Worm (Caenorhabditis elegans) whole organism, L4 larva: ENCODE measurements around the gene C33F10.11.

ENCODE experiments used
- D1046.2 ChIP-seq: fragments of 200-800 bp; sonication (Bioruptor generic); IDR thresholded peaks from 2 replicates; pipeline ENCODE4 v1.3.6; 2022; ENCODE audit warnings: missing genetic modification characterization, missing compliant biosample characterization
- F10B5.3 ChIP-seq: sonication (generic microtip); optimal IDR thresholded peaks from 2 replicates; lab custom pipeline; 2016; ENCODE audit warnings: mild to moderate bottlenecking, missing genetic modification characterization, missing compliant biosample characterization
- F37D6.2 ChIP-seq: sonication (generic microtip); optimal IDR thresholded peaks from 2 replicates; lab custom pipeline; 2016; ENCODE audit warnings: mild to moderate bottlenecking, missing genetic modification characterization, missing compliant biosample characterization
- Y105C5A.15 ChIP-seq: fragments of 200-800 bp; sonication (Bioruptor generic); IDR thresholded peaks from 2 replicates; pipeline ENCODE4 v1.3.6; 2022; ENCODE audit warnings: missing genetic modification characterization, missing compliant biosample characterization
- Y5F2A.4 ChIP-seq: fragments of 200-800 bp; sonication (Bioruptor generic); optimal IDR thresholded peaks from 2 replicates; lab custom pipeline; 2018; ENCODE audit warnings: mild to moderate bottlenecking, missing genetic modification characterization, missing compliant biosample characterization
- ZK546.5 ChIP-seq, 2 experiments: sonication (generic microtip); optimal IDR thresholded peaks; 2 replicates each; lab custom pipeline; 2017; ENCODE audit warnings: missing biosample characterization in 2 of 2, missing genetic modification characterization in 2 of 2
- aha-1 ChIP-seq: fragments of 150-350 bp; peaks from one replicate; lab custom pipeline; 2014; ENCODE audit warnings: missing biosample characterization, missing genetic modification characterization
- ama-1 ChIP-seq: fragments of 150-350 bp; optimal IDR thresholded peaks from 2 replicates; lab custom pipeline; 2014; ENCODE audit warnings: inconsistent platforms, mixed read lengths
- arid-1 ChIP-seq: fragments of 200-800 bp; sonication (Bioruptor generic); conservative IDR thresholded peaks from 2 replicates; pipeline ENCODE4 v1.3.6; 2022; ENCODE audit warnings: missing genetic modification reagents, missing genetic modification characterization, missing compliant biosample characterization
- attf-4 ChIP-seq: sonication (generic microtip); optimal IDR thresholded peaks from 3 replicates; lab custom pipeline; 2017; ENCODE audit warnings: missing biosample characterization, missing genetic modification characterization
- ceh-44 ChIP-seq: fragments of 200-800 bp; sonication (Bioruptor generic); IDR thresholded peaks from 2 replicates; pipeline ENCODE4 v1.3.6; 2022; ENCODE audit warnings: missing genetic modification reagents, missing genetic modification characterization, missing compliant biosample characterization
- ceh-82 ChIP-seq: sonication (generic microtip); optimal IDR thresholded peaks from 2 replicates; lab custom pipeline; 2017; ENCODE audit warnings: missing biosample characterization, missing genetic modification characterization
- ces-1 ChIP-seq: fragments of 150-350 bp; sonication (generic microtip); optimal IDR thresholded peaks from 4 replicates; lab custom pipeline; 2014; ENCODE audit warnings: missing biosample characterization, missing genetic modification reagents, missing genetic modification characterization
- ctbp-1 ChIP-seq: fragments of 200-800 bp; sonication (Bioruptor generic); IDR thresholded peaks from 2 replicates; pipeline ENCODE4 v1.3.6; 2022; ENCODE audit warnings: missing genetic modification reagents, missing genetic modification characterization, missing compliant biosample characterization
- daf-12 ChIP-seq: fragments of 150-350 bp; optimal IDR thresholded peaks from 2 replicates; lab custom pipeline; 2014; ENCODE audit warnings: missing biosample characterization, missing genetic modification reagents, missing genetic modification characterization
- daf-16 ChIP-seq, 3 experiments: sonication (generic microtip); optimal IDR thresholded peaks; 2 replicates each; lab custom pipeline; 2016 to 2017; ENCODE audit warnings: missing genetic modification characterization in 3 of 3, missing genetic modification reagents in 3 of 3, mild to moderate bottlenecking in 2 of 3, missing compliant biosample characterization in 2 of 3, missing biosample characterization in 1 of 3, moderate library complexity in 1 of 3
- daf-19 ChIP-seq: fragments of 200-800 bp; sonication (Bioruptor generic); conservative IDR thresholded peaks from 2 replicates; pipeline ENCODE4 v1.3.6; 2022; ENCODE audit warnings: missing genetic modification characterization, missing compliant biosample characterization
- daf-8 ChIP-seq: fragments of 200-800 bp; sonication (Bioruptor generic); IDR thresholded peaks from 2 replicates; pipeline ENCODE4 v1.3.6; 2022; ENCODE audit warnings: missing genetic modification characterization, missing compliant biosample characterization
- dmd-6 ChIP-seq: fragments of 200-800 bp; sonication (Bioruptor generic); IDR thresholded peaks from 2 replicates; pipeline ENCODE4 v1.3.6; 2022; ENCODE audit warnings: missing genetic modification reagents, missing genetic modification characterization, missing compliant biosample characterization
- egl-27 ChIP-seq: sonication (generic microtip); optimal IDR thresholded peaks from 3 replicates; lab custom pipeline; 2017; ENCODE audit warnings: missing biosample characterization, missing genetic modification reagents, missing genetic modification characterization
- egl-43 ChIP-seq: fragments of 200-800 bp; sonication (Bioruptor generic); IDR thresholded peaks from 2 replicates; pipeline ENCODE4 v1.3.6; 2022; ENCODE audit warnings: missing genetic modification reagents, missing genetic modification characterization, missing compliant biosample characterization
- hif-1 ChIP-seq, 2 experiments: sonication (generic microtip); optimal IDR thresholded peaks; 2 replicates each; lab custom pipeline; 2016 to 2017; ENCODE audit warnings: missing compliant biosample characterization in 2 of 2, missing genetic modification characterization in 2 of 2, missing genetic modification reagents in 2 of 2, missing genotype in 2 of 2, mild to moderate bottlenecking in 1 of 2
- hmg-1.1 ChIP-seq: fragments of 200-800 bp; sonication (Bioruptor generic); IDR thresholded peaks from 2 replicates; pipeline ENCODE4 v1.3.6; 2022; ENCODE audit warnings: missing genetic modification reagents, missing genetic modification characterization, missing compliant biosample characterization
- jun-1 ChIP-seq: fragments of 150-350 bp; optimal IDR thresholded peaks from 2 replicates; lab custom pipeline; 2014; ENCODE audit warnings: missing biosample characterization, missing genetic modification reagents, missing genetic modification characterization
- lin-15B ChIP-seq: fragments of 150-350 bp; sonication (generic microtip); optimal IDR thresholded peaks from 3 replicates; lab custom pipeline; 2014; ENCODE audit warnings: missing biosample characterization, missing genetic modification characterization
- lin-29 ChIP-seq: fragments of 200-800 bp; sonication (Bioruptor generic); IDR thresholded peaks from 2 replicates; pipeline ENCODE4 v1.3.6; 2022; ENCODE audit warnings: missing genetic modification reagents, missing genetic modification characterization, missing compliant biosample characterization
- lin-38 ChIP-seq: fragments of 200-800 bp; sonication (Bioruptor generic); IDR thresholded peaks from 2 replicates; pipeline ENCODE4 v1.3.6; 2022; ENCODE audit warnings: missing genetic modification reagents, missing genetic modification characterization, missing compliant biosample characterization
- lir-3 ChIP-seq: sonication (generic microtip); optimal IDR thresholded peaks from 2 replicates; lab custom pipeline; 2016; ENCODE audit warnings: mild to moderate bottlenecking, missing genetic modification characterization, missing compliant biosample characterization
- madf-9 ChIP-seq: fragments of 200-800 bp; sonication (Bioruptor generic); conservative IDR thresholded peaks from 2 replicates; pipeline ENCODE4 v1.3.6; 2022; ENCODE audit warnings: missing genetic modification reagents, missing genetic modification characterization, missing compliant biosample characterization
- mxl-2 ChIP-seq: fragments of 200-800 bp; sonication (Bioruptor generic); conservative IDR thresholded peaks from 2 replicates; pipeline ENCODE4 v1.3.6; 2022; ENCODE audit warnings: missing genetic modification reagents, missing genetic modification characterization, missing compliant biosample characterization
- mxl-3 ChIP-seq: fragments of 200-800 bp; sonication (Bioruptor generic); optimal IDR thresholded peaks from 2 replicates; lab custom pipeline; 2018; ENCODE audit warnings: mild to moderate bottlenecking, missing genetic modification characterization, missing compliant biosample characterization
- nhr-10 ChIP-seq: fragments of 150-350 bp; optimal IDR thresholded peaks from 2 replicates; lab custom pipeline; 2014; ENCODE audit warnings: missing biosample characterization, missing genetic modification characterization
- nhr-102 ChIP-seq: sonication (generic microtip); optimal IDR thresholded peaks from 2 replicates; lab custom pipeline; 2016; ENCODE audit warnings: mild to moderate bottlenecking, missing genetic modification characterization, moderate library complexity, missing compliant biosample characterization
- nhr-11 ChIP-seq: fragments of 150-350 bp; optimal IDR thresholded peaks from 2 replicates; lab custom pipeline; 2014; ENCODE audit warnings: missing biosample characterization, missing genetic modification characterization
- nhr-25 ChIP-seq: sonication (generic microtip); optimal IDR thresholded peaks from 2 replicates; lab custom pipeline; 2017; ENCODE audit warnings: missing genetic modification characterization, mild to moderate bottlenecking, missing compliant biosample characterization, antibody characterized with exemption, moderate library complexity, borderline replicate concordance; ENCODE audit not compliant: insufficient read depth
- nhr-28 ChIP-seq: fragments of 150-350 bp; optimal IDR thresholded peaks from 2 replicates; lab custom pipeline; 2014; ENCODE audit warnings: missing biosample characterization, missing genetic modification characterization
- pha-4 ChIP-seq, 2 experiments: fragments of 150-350 bp in 1 of 2; fragments of 200-800 bp in 1 of 2; sonication (Bioruptor generic) in 1 of 2; IDR thresholded peaks in 1 of 2; optimal IDR thresholded peaks in 1 of 2; 2 replicates each; pipeline versions ENCODE4 v1.3.6 to Lab custom; 2014 to 2022; ENCODE audit warnings: missing genetic modification characterization in 2 of 2, missing genetic modification reagents in 2 of 2, missing biosample characterization in 1 of 2, missing compliant biosample characterization in 1 of 2
- php-3 ChIP-seq: fragments of 200-800 bp; sonication (Bioruptor generic); IDR thresholded peaks from 2 replicates; pipeline ENCODE4 v1.3.6; 2022; ENCODE audit warnings: missing genetic modification reagents, missing genetic modification characterization, missing compliant biosample characterization
- saeg-2 ChIP-seq: fragments of 200-800 bp; sonication (Bioruptor generic); IDR thresholded peaks from 2 replicates; pipeline ENCODE4 v1.3.6; 2022; ENCODE audit warnings: missing genetic modification reagents, missing genetic modification characterization, missing compliant biosample characterization
- tag-97 ChIP-seq: fragments of 200-800 bp; sonication (Bioruptor generic); IDR thresholded peaks from 2 replicates; pipeline ENCODE4 v1.3.6; 2022; ENCODE audit warnings: missing genetic modification characterization, missing compliant biosample characterization
- unc-130 ChIP-seq: sonication (generic microtip); optimal IDR thresholded peaks from 2 replicates; lab custom pipeline; 2016; ENCODE audit warnings: missing genetic modification reagents, missing genetic modification characterization, missing compliant biosample characterization
- unc-62 ChIP-seq, 3 experiments: fragments of 150-350 bp in 1 of 3; sonication (generic microtip); optimal IDR thresholded peaks in 2 of 3; peaks in 1 of 3; 1 replicate in 1 of 3; 2 replicates in 2 of 3; lab custom pipeline; 2014 to 2017; ENCODE audit warnings: missing biosample characterization in 3 of 3, missing genetic modification characterization in 3 of 3, missing genetic modification reagents in 3 of 3, missing genotype in 1 of 3
- zfp-2 ChIP-seq: sonication (generic microtip); optimal IDR thresholded peaks from 2 replicates; lab custom pipeline; 2016; ENCODE audit warnings: mild to moderate bottlenecking, missing genetic modification characterization, missing compliant biosample characterization
- zfp-3 ChIP-seq: fragments of 200-800 bp; sonication (Bioruptor generic); conservative IDR thresholded peaks from 2 replicates; pipeline ENCODE4 v1.3.6; 2022; ENCODE audit warnings: missing genetic modification reagents, missing genetic modification characterization, missing compliant biosample characterization
- zip-2 ChIP-seq: fragments of 150-350 bp; optimal IDR thresholded peaks from 2 replicates; lab custom pipeline; 2014; ENCODE audit warnings: missing biosample characterization, missing genetic modification characterization
- ztf-7 ChIP-seq: fragments of 150-350 bp; optimal IDR thresholded peaks from 2 replicates; lab custom pipeline; 2014; ENCODE audit warnings: missing biosample characterization, missing genetic modification characterization

Gene C33F10.11

ce11 chrII:4855489-4855888 is 20.8 kb upstream of the C33F10.11 start (continued):
- TF ChIP-seq egl-27 (tag; lab: Kevin White, UChicago) (no peak), aha-1 (tag; lab: Kevin White, UChicago) (peak; percentile 90)

ce11 chrII:4854761-4855160 is 20.1 kb upstream of the C33F10.11 start:
- no peak for TF ChIP-seq daf-12
- peak in 1 of 2 experiments; percentile 60 for TF ChIP-seq unc-62 (GFP tag; optimal IDR thresholded peaks at IDR 0.05 in 1 of 2; lab: Kevin White, UChicago)
- TF ChIP-seq unc-62 (tag; optimal IDR thresholded peaks at IDR 0.05; lab: Kevin White, UChicago), result no peak
- no peak for TF ChIP-seq daf-16 (GFP tag; optimal IDR thresholded peaks at IDR 0.05; lab: Kevin White, UChicago)
- TF ChIP-seq daf-16 (tag; optimal IDR thresholded peaks at IDR 0.05; lab: Kevin White, UChicago), result peak; percentile 11
- TF ChIP-seq lir-3 (tag; lab: Kevin White, UChicago), result no peak
- no peak for TF ChIP-seq php-3
- no peak for TF ChIP-seq ctbp-1 (GFP tag; lab: Robert Waterston, UW)
- TF ChIP-seq Y5F2A.4 (GFP tag; lab: Kevin White, UChicago), result no peak
- TF ChIP-seq nhr-28, result peak; percentile 18
- no peak for TF ChIP-seq daf-19 (GFP tag; lab: Robert Waterston, UW)
- TF ChIP-seq unc-130 (GFP tag; lab: Kevin White, UChicago), result no peak

ce11 chrII:4851594-4852106 is 17.0 kb upstream of the C33F10.11 start, which contains the start of gene dnj-9:
Gene dnj-9, plus strand, starts transcription at chrII:4852056.
- peak; percentile 89 for TF ChIP-seq pha-4 (GFP tag; IDR thresholded peaks at IDR 0.05; lab: Robert Waterston, UW)
- peak; percentile 94 for TF ChIP-seq pha-4 (tag; optimal IDR thresholded peaks at IDR 0.05; lab: Kevin White, UChicago)
- TF ChIP-seq zfp-3 (GFP tag; lab: Robert Waterston, UW), result peak; percentile 94
- TF ChIP-seq lin-29 (GFP tag; lab: Robert Waterston, UW), result peak; percentile 87
- no peak for TF ChIP-seq ZK546.5 (tag; optimal IDR thresholded peaks at IDR 0.05; lab: Kevin White, UChicago)
- no peak for TF ChIP-seq attf-4 (tag; lab: Kevin White, UChicago)
- TF ChIP-seq lin-15B, result peak; percentile 50
- TF ChIP-seq F10B5.3 (tag; lab: Kevin White, UChicago), result peak; percentile 93
- peak; percentile 83 for TF ChIP-seq arid-1
- peak; percentile 65 for TF ChIP-seq zfp-2 (tag; lab: Kevin White, UChicago)
- peak; percentile 88 for TF ChIP-seq nhr-25
- peak; percentile 63 for TF ChIP-seq madf-9 (GFP tag; lab: Robert Waterston, UW)
- peak; percentile 55 for TF ChIP-seq mxl-3 (GFP tag; lab: Kevin White, UChicago)
- peak; percentile 82 for TF ChIP-seq ztf-7 (tag; lab: Kevin White, UChicago)
- TF ChIP-seq Y105C5A.15 (GFP tag; lab: Robert Waterston, UW), result no peak
- TF ChIP-seq ces-1, result peak; percentile 52
- 0 out of 2 replicates have a peak, but pooled peaks have one; percentile 20 for TF ChIP-seq ceh-44 (GFP tag; lab: Robert Waterston, UW)
- peak; percentile 77 for TF ChIP-seq egl-43
- peak; percentile 80 for TF ChIP-seq php-3
- peak; percentile 94 for TF ChIP-seq dmd-6 (GFP tag; lab: Robert Waterston, UW)
- TF ChIP-seq F37D6.2 (tag; lab: Kevin White, UChicago), result peak; percentile 89
- peak; percentile 97 for TF ChIP-seq nhr-102 (tag; lab: Kevin White, UChicago)
- TF ChIP-seq D1046.2 (GFP tag; lab: Robert Waterston, UW), result no peak
- no peak for TF ChIP-seq ama-1 (lab: Kevin White, UChicago)
- TF ChIP-seq lin-38 (GFP tag; lab: Robert Waterston, UW), result peak; percentile 92
- TF ChIP-seq zip-2, result peak; percentile 64
- peak; percentile 52 to 72 for TF ChIP-seq hif-1 (tag; optimal IDR thresholded peaks at IDR 0.05; lab: Kevin White, UChicago)
- no peak for TF ChIP-seq ceh-82 (tag; lab: Kevin White, UChicago)
- TF ChIP-seq saeg-2 (GFP tag; lab: Robert Waterston, UW), result peak; percentile 91
- peak; percentile 99 for TF ChIP-seq aha-1 (tag; lab: Kevin White, UChicago)
- TF ChIP-seq tag-97 (GFP tag; lab: Robert Waterston, UW), result no peak
- TF ChIP-seq mxl-2, result peak; percentile 80
- peak; percentile 69 for TF ChIP-seq jun-1 (tag; lab: Kevin White, UChicago)
- TF ChIP-seq nhr-10, result no peak
- no peak for TF ChIP-seq daf-8 (GFP tag; lab: Robert Waterston, UW)
- peak; percentile 84 for TF ChIP-seq nhr-11 (tag; lab: Kevin White, UChicago)
- TF ChIP-seq hmg-1.1 (GFP tag; lab: Robert Waterston, UW), result peak; percentile 92
